Worm (Caenorhabditis elegans) whole organism, midembryonic: ENCODE results near the gene ZK430.5.

Experiments used
- T22C8.4 ChIP-seq: fragments of 200-800 bp; sonication (Bioruptor generic); IDR thresholded peaks from 2 replicates; pipeline ENCODE4 v1.3.6; 2022; ENCODE audit warnings: missing genetic modification characterization, missing compliant biosample characterization
- cog-1 ChIP-seq: sonication (generic microtip); optimal IDR thresholded peaks from 2 replicates; lab custom pipeline; 2016; ENCODE audit warnings: missing genetic modification characterization, missing compliant biosample characterization
- flt-1 ChIP-seq: fragments of 200-800 bp; sonication (Bioruptor generic); IDR thresholded peaks from 2 replicates; pipeline ENCODE4 v1.3.6; 2022; ENCODE audit warnings: missing genetic modification characterization, missing compliant biosample characterization
- klf-2 ChIP-seq: fragments of 200-800 bp; sonication (Bioruptor generic); conservative IDR thresholded peaks from 2 replicates; pipeline ENCODE4 v1.3.6; 2022; ENCODE audit warnings: missing genetic modification reagents, missing genetic modification characterization, missing compliant biosample characterization
- med-1 ChIP-seq: sonication (generic microtip); optimal IDR thresholded peaks from 2 replicates; lab custom pipeline; 2017; ENCODE audit warnings: missing genetic modification characterization, mild to moderate bottlenecking, missing compliant biosample characterization, antibody characterized with exemption, missing genetic modification reagents; ENCODE audit not compliant: insufficient read depth
- ref-1 ChIP-seq: fragments of 200-800 bp; sonication (Bioruptor generic); conservative IDR thresholded peaks from 2 replicates; pipeline ENCODE4 v1.3.6; 2022; ENCODE audit warnings: missing genetic modification reagents, missing genetic modification characterization, missing compliant biosample characterization
- tab-1 ChIP-seq: fragments of 200-800 bp; sonication (Bioruptor generic); IDR thresholded peaks from 2 replicates; pipeline ENCODE4 v1.3.6; 2022; ENCODE audit warnings: missing genetic modification characterization, missing compliant biosample characterization
- ztf-23 ChIP-seq: fragments of 200-800 bp; sonication (Bioruptor generic); IDR thresholded peaks from 2 replicates; pipeline ENCODE4 v1.3.6; 2022; ENCODE audit warnings: missing genetic modification reagents, missing genetic modification characterization, missing compliant biosample characterization
- ztf-29 ChIP-seq: fragments of 200-800 bp; sonication (Bioruptor generic); IDR thresholded peaks from 2 replicates; pipeline ENCODE4 v1.3.6; 2022; ENCODE audit warnings: missing genetic modification reagents, missing genetic modification characterization, missing compliant biosample characterization

DNA sequence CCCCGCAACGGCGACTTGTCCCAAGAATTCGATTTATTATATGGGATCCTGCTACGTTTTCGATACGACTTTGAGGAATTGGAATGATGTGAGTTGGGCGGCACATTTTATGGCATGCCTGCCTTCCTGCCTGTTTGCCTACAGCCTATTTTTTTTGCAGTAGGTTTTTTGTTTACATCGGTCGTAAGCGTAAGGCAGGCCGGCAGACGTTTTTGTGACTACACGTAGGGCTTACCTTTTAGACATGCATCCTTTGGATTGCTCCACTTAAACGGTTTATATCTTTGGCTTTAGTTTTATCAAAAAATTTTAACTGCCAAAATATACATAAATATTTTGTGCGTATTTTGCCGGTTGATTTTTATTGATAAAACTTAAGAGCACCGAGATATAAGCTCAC, 46.2 kb upstream of the ZK430.5 start:
- TF ChIP-seq med-1 (GFP tag; lab: Kevin White, UChicago) (no peak), T22C8.4 (no peak), flt-1 (GFP tag; lab: Robert Waterston, UW) (no peak), tab-1 (GFP tag; lab: Robert Waterston, UW) (no peak), klf-2 (GFP tag; lab: Robert Waterston, UW) (no peak), ztf-29 (GFP tag; lab: Robert Waterston, UW) (no peak), cog-1 (tag; lab: Kevin White, UChicago) (no peak), ref-1 (GFP tag; lab: Robert Waterston, UW) (no peak), ztf-23 (no peak)
